Worm (Caenorhabditis elegans) whole organism, late embryonic: ENCODE measurements around the gene chat-1.

Source experiments
- C38D4.7 ChIP-seq: fragments of 200-800 bp; sonication (Bioruptor generic); optimal IDR thresholded peaks from 2 replicates; lab custom pipeline; 2018; ENCODE audit warnings: mild to moderate bottlenecking, missing genetic modification characterization, moderate library complexity, missing compliant biosample characterization
- T23F11.4 ChIP-seq: fragments of 200-800 bp; sonication (Bioruptor generic); optimal IDR thresholded peaks from 2 replicates; lab custom pipeline; 2018; ENCODE audit warnings: mild to moderate bottlenecking, missing genetic modification characterization, missing compliant biosample characterization
- Y22D7AL.16 ChIP-seq: sonication (generic microtip); optimal IDR thresholded peaks from 2 replicates; lab custom pipeline; 2016; ENCODE audit warnings: missing genetic modification characterization, missing compliant biosample characterization
- ahr-1 ChIP-seq: sonication (generic microtip); optimal IDR thresholded peaks from 2 replicates; lab custom pipeline; 2016; ENCODE audit warnings: missing genetic modification characterization, missing compliant biosample characterization
- ama-1 ChIP-seq: fragments of 150-350 bp; optimal IDR thresholded peaks from 2 replicates; lab custom pipeline; 2014
- ceh-18 ChIP-seq: sonication (generic microtip); optimal IDR thresholded peaks from 2 replicates; lab custom pipeline; 2016; ENCODE audit warnings: missing genetic modification characterization, missing compliant biosample characterization
- ceh-2 ChIP-seq: sonication (generic microtip); optimal IDR thresholded peaks from 2 replicates; lab custom pipeline; 2016; ENCODE audit warnings: missing genotype, missing genetic modification characterization, missing compliant biosample characterization
- ceh-22 ChIP-seq: sonication (generic microtip); optimal IDR thresholded peaks from 2 replicates; lab custom pipeline; 2017; ENCODE audit warnings: missing biosample characterization, missing genetic modification characterization
- ceh-24 ChIP-seq: sonication (generic microtip); optimal IDR thresholded peaks from 2 replicates; lab custom pipeline; 2016; ENCODE audit warnings: mild to moderate bottlenecking, missing genetic modification characterization, missing compliant biosample characterization
- ceh-31 ChIP-seq: sonication (generic microtip); optimal IDR thresholded peaks from 2 replicates; lab custom pipeline; 2016; ENCODE audit warnings: missing genetic modification characterization, missing compliant biosample characterization
- ceh-48 ChIP-seq: sonication (generic microtip); optimal IDR thresholded peaks from 2 replicates; lab custom pipeline; 2016; ENCODE audit warnings: missing genetic modification characterization, inconsistent platforms, missing compliant biosample characterization
- dve-1 ChIP-seq: sonication (generic microtip); optimal IDR thresholded peaks from 2 replicates; lab custom pipeline; 2017; ENCODE audit warnings: antibody characterized with exemption, mild to moderate bottlenecking, missing genetic modification characterization, missing compliant biosample characterization
- ets-4 ChIP-seq: sonication (generic microtip); optimal IDR thresholded peaks from 2 replicates; lab custom pipeline; 2016; ENCODE audit warnings: missing genetic modification characterization, missing compliant biosample characterization
- fax-1 ChIP-seq: sonication (generic microtip); optimal IDR thresholded peaks from 2 replicates; lab custom pipeline; 2016; ENCODE audit warnings: missing genotype, missing genetic modification characterization, missing compliant biosample characterization
- hlh-13 ChIP-seq: fragments of 200-800 bp; sonication (Bioruptor generic); optimal IDR thresholded peaks from 2 replicates; lab custom pipeline; 2018; ENCODE audit warnings: mild to moderate bottlenecking, missing genetic modification characterization, missing compliant biosample characterization
- hlh-6 ChIP-seq: sonication (generic microtip); optimal IDR thresholded peaks from 2 replicates; lab custom pipeline; 2016; ENCODE audit warnings: missing genotype, missing genetic modification characterization, missing compliant biosample characterization
- hlh-8 ChIP-seq: sonication (generic microtip); optimal IDR thresholded peaks from 2 replicates; lab custom pipeline; 2016; ENCODE audit warnings: missing genotype, missing genetic modification characterization, missing compliant biosample characterization
- madf-2 ChIP-seq: sonication (generic microtip); optimal IDR thresholded peaks from 2 replicates; lab custom pipeline; 2017; ENCODE audit warnings: missing genetic modification characterization, missing compliant biosample characterization
- mec-3 ChIP-seq: sonication (generic microtip); optimal IDR thresholded peaks from 2 replicates; lab custom pipeline; 2016; ENCODE audit warnings: borderline replicate concordance, missing genetic modification characterization, missing compliant biosample characterization
- nhr-232 ChIP-seq: sonication (generic microtip); optimal IDR thresholded peaks from 2 replicates; lab custom pipeline; 2016; ENCODE audit warnings: missing genetic modification characterization, missing compliant biosample characterization
- odd-2 ChIP-seq: sonication (generic microtip); optimal IDR thresholded peaks from 2 replicates; lab custom pipeline; 2017; ENCODE audit warnings: antibody characterized with exemption, mild to moderate bottlenecking, missing genetic modification characterization, missing compliant biosample characterization
- pag-3 ChIP-seq: sonication (generic microtip); optimal IDR thresholded peaks from 2 replicates; lab custom pipeline; 2016; ENCODE audit warnings: missing compliant biosample characterization, missing genetic modification characterization, borderline replicate concordance
- pat-9 ChIP-seq: fragments of 200-800 bp; sonication (Bioruptor generic); optimal IDR thresholded peaks from 2 replicates; lab custom pipeline; 2018; ENCODE audit warnings: mild to moderate bottlenecking, missing genetic modification characterization, moderate library complexity, missing compliant biosample characterization
- pax-1 ChIP-seq: fragments of 150-350 bp; optimal IDR thresholded peaks from 2 replicates; lab custom pipeline; 2014; ENCODE audit warnings: missing biosample characterization, missing genetic modification characterization
- pros-1 ChIP-seq: fragments of 150-350 bp; optimal IDR thresholded peaks from 2 replicates; lab custom pipeline; 2014; ENCODE audit warnings: missing biosample characterization, missing genetic modification reagents, missing genetic modification characterization
- ref-2 ChIP-seq: sonication (generic microtip); optimal IDR thresholded peaks from 2 replicates; lab custom pipeline; 2016; ENCODE audit warnings: missing genetic modification characterization, missing compliant biosample characterization
- sox-2 ChIP-seq: fragments of 200-800 bp; sonication (Bioruptor generic); IDR thresholded peaks from 2 replicates; pipeline ENCODE4 v1.3.6; 2022; ENCODE audit warnings: missing genetic modification reagents, missing genetic modification characterization, missing compliant biosample characterization
- sox-4 ChIP-seq: sonication (generic microtip); optimal IDR thresholded peaks from 2 replicates; lab custom pipeline; 2017; ENCODE audit warnings: mild to moderate bottlenecking, missing genetic modification characterization, inconsistent platforms, missing compliant biosample characterization
- tbx-2 ChIP-seq: sonication (generic microtip); optimal IDR thresholded peaks from 2 replicates; lab custom pipeline; 2016; ENCODE audit warnings: missing genetic modification characterization, missing compliant biosample characterization
- tbx-7 ChIP-seq: sonication (generic microtip); optimal IDR thresholded peaks from 2 replicates; lab custom pipeline; 2016; ENCODE audit warnings: missing genotype, missing genetic modification characterization, missing compliant biosample characterization
- unc-3 ChIP-seq, 2 experiments: fragments of 200-800 bp in 1 of 2; sonication (Bioruptor generic) in 1 of 2; sonication (generic microtip) in 1 of 2; conservative IDR thresholded peaks in 1 of 2; optimal IDR thresholded peaks in 1 of 2; 2 replicates each; pipeline versions ENCODE4 v1.3.6 to Lab custom; 2016 to 2022; ENCODE audit warnings: missing compliant biosample characterization in 2 of 2, missing genetic modification characterization in 2 of 2, missing genetic modification reagents in 1 of 2
- unc-55 ChIP-seq: sonication (generic microtip); optimal IDR thresholded peaks from 2 replicates; lab custom pipeline; 2017; ENCODE audit warnings: missing biosample characterization, missing genetic modification reagents, missing genetic modification characterization
- ztf-16 ChIP-seq: sonication (generic microtip); optimal IDR thresholded peaks from 2 replicates; lab custom pipeline; 2017; ENCODE audit warnings: missing genetic modification characterization, missing compliant biosample characterization

Gene chat-1

ce11 chrIV:4459342-4459741 lies 12.2 kb downstream of the chat-1 start:
- no peak for TF ChIP-seq sox-2 (GFP tag; lab: Robert Waterston, UW)
- no peak for TF ChIP-seq ref-2 (tag; lab: Kevin White, UChicago)
- no peak for TF ChIP-seq ztf-16 (tag; lab: Kevin White, UChicago)
- TF ChIP-seq T23F11.4 (GFP tag; lab: Kevin White, UChicago): no peak
- no peak for TF ChIP-seq tbx-7 (tag; lab: Kevin White, UChicago)
- TF ChIP-seq sox-4: no peak
- TF ChIP-seq pag-3 (tag; lab: Kevin White, UChicago): no peak
- TF ChIP-seq C38D4.7: no peak
- TF ChIP-seq ahr-1 (tag; lab: Kevin White, UChicago): no peak
- no peak for TF ChIP-seq ceh-2
- no peak for TF ChIP-seq pat-9
- no peak for TF ChIP-seq ceh-18 (tag; lab: Kevin White, UChicago)
- no peak for TF ChIP-seq fax-1 (tag; lab: Kevin White, UChicago)
- no peak for TF ChIP-seq ceh-24 (tag; lab: Kevin White, UChicago)
- no peak for TF ChIP-seq tbx-2 (tag; lab: Kevin White, UChicago)
- TF ChIP-seq pax-1: no peak

DNA sequence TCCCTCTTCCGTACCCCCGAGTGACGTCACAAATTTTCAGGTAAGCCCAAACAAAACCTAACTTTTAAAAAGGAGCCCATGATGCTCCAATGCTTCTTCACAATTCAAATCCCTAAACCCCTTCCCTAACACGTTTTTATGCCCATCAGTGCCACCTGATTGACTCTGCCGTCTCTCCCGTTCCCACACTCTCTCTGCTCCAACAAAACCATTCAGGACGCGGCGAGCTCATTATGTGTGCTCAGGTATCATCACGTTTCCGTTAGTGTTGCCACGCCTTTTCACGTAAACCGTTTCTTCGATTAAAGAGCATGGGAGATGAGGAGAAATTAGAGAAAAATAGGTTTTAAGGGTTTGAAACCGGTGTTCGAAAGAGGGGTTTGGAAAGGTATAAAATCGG lies 16.0 kb downstream of the chat-1 start, which contains the start of gene M01H9.2:
Gene M01H9.2 (minus strand): TSS at position 101 of the 400 bp plus-strand sequence.
- TF ChIP-seq ceh-48 (tag; lab: Kevin White, UChicago) (no peak), dve-1 (no peak), tbx-7 (tag; lab: Kevin White, UChicago) (no peak), hlh-8 (no peak), unc-3 (GFP tag; conservative IDR thresholded peaks at IDR 0.05; lab: Robert Waterston, UW) (no peak), unc-3 (tag; optimal IDR thresholded peaks at IDR 0.05; lab: Kevin White, UChicago) (no peak), ceh-31 (tag; lab: Kevin White, UChicago) (no peak), unc-55 (GFP tag; lab: Kevin White, UChicago) (no peak), sox-2 (GFP tag; lab: Robert Waterston, UW) (no peak), mec-3 (no peak), pag-3 (tag; lab: Kevin White, UChicago) (no peak), ceh-24 (tag; lab: Kevin White, UChicago) (no peak), Y22D7AL.16 (tag; lab: Kevin White, UChicago) (no peak), odd-2 (tag; lab: Kevin White, UChicago) (no peak)

ce11 chrIV:4465184-4465583 lies 18.1 kb downstream of the chat-1 start, which contains the start of gene M01H9.5:
Gene M01H9.5, plus strand, starts transcription at chrIV:4465484.
- TF ChIP-seq ceh-22 (tag; lab: Kevin White, UChicago) (no peak), ztf-16 (tag; lab: Kevin White, UChicago) (no peak), tbx-7 (tag; lab: Kevin White, UChicago) (no peak), ets-4 (tag; lab: Kevin White, UChicago) (no peak), madf-2 (tag; lab: Kevin White, UChicago) (no peak), nhr-232 (no peak), dve-1 (no peak), ama-1 (lab: Kevin White, UChicago) (no peak), pros-1 (tag; lab: Kevin White, UChicago) (no peak), mec-3 (no peak), ref-2 (tag; lab: Kevin White, UChicago) (no peak), pat-9 (no peak), hlh-6 (tag; lab: Kevin White, UChicago) (no peak)

- no peak for TF ChIP-seq hlh-13 (GFP tag; lab: Kevin White, UChicago)
- TF ChIP-seq dve-1: no peak
- TF ChIP-seq ceh-48 (tag; lab: Kevin White, UChicago): no peak
- TF ChIP-seq ama-1 (lab: Kevin White, UChicago): peak; percentile 40
- TF ChIP-seq, all 69 proteins: peak for 1
Measured at ce11 chrIV:4468046-4468727, 21.1 kb downstream of the chat-1 start.
